Fruit fly (Drosophila melanogaster): ENCODE measurements around the gene CG16888.

DNA sequence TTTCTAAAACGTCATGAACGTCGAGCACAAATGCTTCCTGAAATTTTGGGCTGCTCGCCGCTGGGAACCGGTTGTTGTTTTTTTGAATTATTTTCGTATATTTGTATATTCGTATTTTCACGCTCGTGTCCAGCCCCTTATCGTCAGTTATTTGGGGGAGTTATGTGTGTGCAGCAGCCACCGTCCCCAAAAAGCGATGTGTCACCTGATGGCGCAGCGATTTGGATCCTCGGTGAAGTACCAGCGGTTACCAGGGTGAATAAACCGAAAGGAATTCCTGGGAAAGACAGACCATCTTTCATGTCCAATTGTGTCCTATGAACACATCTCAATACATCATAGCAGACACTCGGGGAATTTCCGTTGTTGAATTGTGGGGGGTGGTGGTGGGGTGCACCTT lies 7.1 kb upstream of the CG16888 start:
- TF ChIP-seq hbn (GFP tag; IDR thresholded peaks at IDR 0.05; ENCODE audit: partially characterized antibody): no peak
- TF ChIP-seq CG14050 (GFP tag; IDR thresholded peaks at IDR 0.05): no peak

All from whole organism, embryonic.